Worm (Caenorhabditis elegans) whole organism, L2 larva: ENCODE measurements around the gene K03B8.4.

Experiments
- C34F6.9 ChIP-seq: fragments of 150-350 bp; optimal IDR thresholded peaks from 2 replicates; lab custom pipeline; 2014; ENCODE audit warnings: missing biosample characterization, missing genetic modification characterization
- F13H6.1 ChIP-seq: sonication (generic microtip); optimal IDR thresholded peaks from 2 replicates; lab custom pipeline; 2016; ENCODE audit warnings: missing genetic modification characterization, missing compliant biosample characterization
- R02D3.7 ChIP-seq: fragments of 150-350 bp; optimal IDR thresholded peaks from 2 replicates; lab custom pipeline; 2014; ENCODE audit warnings: missing biosample characterization, missing genetic modification characterization
- aly-2 ChIP-seq: fragments of 150-350 bp; optimal IDR thresholded peaks from 2 replicates; lab custom pipeline; 2014; ENCODE audit warnings: missing biosample characterization, missing genetic modification characterization
- ama-1 ChIP-seq: fragments of 150-350 bp; optimal IDR thresholded peaks from 2 replicates; lab custom pipeline; 2018; ENCODE audit warnings: inconsistent platforms
- blmp-1 ChIP-seq: sonication (generic microtip); optimal IDR thresholded peaks from 2 replicates; lab custom pipeline; 2017; ENCODE audit warnings: missing genetic modification characterization, mild to moderate bottlenecking, missing compliant biosample characterization, antibody characterized with exemption, moderate library complexity; ENCODE audit not compliant: insufficient read depth
- ceh-16 ChIP-seq: fragments of 150-350 bp; optimal IDR thresholded peaks from 2 replicates; lab custom pipeline; 2014; ENCODE audit warnings: missing biosample characterization, missing genetic modification characterization
- crh-2 ChIP-seq: sonication (generic microtip); optimal IDR thresholded peaks from 2 replicates; lab custom pipeline; 2017; ENCODE audit warnings: missing biosample characterization, missing genetic modification characterization
- dmd-4 ChIP-seq: sonication (generic microtip); optimal IDR thresholded peaks from 2 replicates; lab custom pipeline; 2017; ENCODE audit warnings: missing biosample characterization, missing genetic modification characterization
- egl-27 ChIP-seq: sonication (generic microtip); optimal IDR thresholded peaks from 3 replicates; lab custom pipeline; 2017; ENCODE audit warnings: missing biosample characterization, missing genetic modification reagents, missing genetic modification characterization
- elt-1 ChIP-seq: fragments of 150-350 bp; optimal IDR thresholded peaks from 2 replicates; lab custom pipeline; 2014; ENCODE audit warnings: missing biosample characterization, missing genetic modification characterization
- elt-3 ChIP-seq: sonication (generic microtip); optimal IDR thresholded peaks from 2 replicates; lab custom pipeline; 2017; ENCODE audit warnings: missing biosample characterization, missing genetic modification characterization
- fos-1 ChIP-seq: fragments of 150-350 bp; optimal IDR thresholded peaks from 2 replicates; lab custom pipeline; 2014; ENCODE audit warnings: missing biosample characterization, missing genetic modification characterization
- gmeb-1 ChIP-seq: fragments of 150-350 bp; optimal IDR thresholded peaks from 2 replicates; lab custom pipeline; 2014; ENCODE audit warnings: missing biosample characterization, missing genetic modification characterization
- lin-11 ChIP-seq: fragments of 150-350 bp; sonication (generic microtip); optimal IDR thresholded peaks from 2 replicates; lab custom pipeline; 2014; ENCODE audit warnings: missing biosample characterization, missing genetic modification characterization, inconsistent platforms, mixed read lengths
- lin-39 ChIP-seq: fragments of 150-350 bp; optimal IDR thresholded peaks from 2 replicates; lab custom pipeline; 2014; ENCODE audit warnings: missing biosample characterization, missing genetic modification reagents, missing genetic modification characterization
- lsy-2 ChIP-seq, 2 experiments: fragments of 150-350 bp in 1 of 2; sonication (generic microtip) in 1 of 2; optimal IDR thresholded peaks; 2 replicates each; lab custom pipeline; 2014 to 2017; ENCODE audit warnings: missing biosample characterization in 2 of 2, missing genetic modification characterization in 2 of 2
- mab-5 ChIP-seq: fragments of 150-350 bp; optimal IDR thresholded peaks from 2 replicates; lab custom pipeline; 2014; ENCODE audit warnings: missing biosample characterization, missing genetic modification characterization
- nhr-12 ChIP-seq: fragments of 150-350 bp; optimal IDR thresholded peaks from 2 replicates; lab custom pipeline; 2014; ENCODE audit warnings: missing biosample characterization, missing genetic modification characterization
- nhr-129 ChIP-seq: fragments of 150-350 bp; optimal IDR thresholded peaks from 2 replicates; lab custom pipeline; 2014; ENCODE audit warnings: missing biosample characterization, missing genetic modification characterization
- nhr-21 ChIP-seq: fragments of 150-350 bp; optimal IDR thresholded peaks from 2 replicates; lab custom pipeline; 2014; ENCODE audit warnings: missing biosample characterization, missing genetic modification characterization
- nhr-23 ChIP-seq: fragments of 150-350 bp; optimal IDR thresholded peaks from 2 replicates; lab custom pipeline; 2014; ENCODE audit warnings: missing biosample characterization, missing genetic modification reagents, missing genetic modification characterization
- nhr-237 ChIP-seq: fragments of 150-350 bp; optimal IDR thresholded peaks from 2 replicates; lab custom pipeline; 2014; ENCODE audit warnings: missing biosample characterization, missing genetic modification characterization
- nhr-25 ChIP-seq: fragments of 150-350 bp; sonication (generic microtip); optimal IDR thresholded peaks from 3 replicates; lab custom pipeline; 2014; ENCODE audit warnings: missing biosample characterization, missing genetic modification characterization
- nhr-6 ChIP-seq: fragments of 150-350 bp; optimal IDR thresholded peaks from 2 replicates; lab custom pipeline; 2014; ENCODE audit warnings: missing biosample characterization, missing genetic modification characterization
- nhr-77 ChIP-seq: fragments of 150-350 bp; optimal IDR thresholded peaks from 2 replicates; lab custom pipeline; 2014; ENCODE audit warnings: missing biosample characterization, missing genetic modification characterization
- peb-1 ChIP-seq: fragments of 150-350 bp; optimal IDR thresholded peaks from 2 replicates; lab custom pipeline; 2014; ENCODE audit warnings: missing biosample characterization, missing genetic modification characterization
- sem-4 ChIP-seq: fragments of 150-350 bp; optimal IDR thresholded peaks from 2 replicates; lab custom pipeline; 2014; ENCODE audit warnings: missing biosample characterization, missing genetic modification reagents, missing genetic modification characterization
- sma-9 ChIP-seq, 2 experiments: fragments of 150-350 bp in 1 of 2; sonication (generic microtip) in 1 of 2; optimal IDR thresholded peaks; 2 replicates each; lab custom pipeline; 2014 to 2016; ENCODE audit warnings: missing genetic modification characterization in 2 of 2, mild to moderate bottlenecking in 1 of 2, missing biosample characterization in 1 of 2, missing compliant biosample characterization in 1 of 2, missing genetic modification reagents in 1 of 2, moderate library complexity in 1 of 2
- unc-39 ChIP-seq: fragments of 150-350 bp; optimal IDR thresholded peaks from 2 replicates; lab custom pipeline; 2014; ENCODE audit warnings: missing biosample characterization, missing genetic modification characterization
- unc-55 ChIP-seq: fragments of 150-350 bp; sonication (generic microtip); optimal IDR thresholded peaks from 3 replicates; lab custom pipeline; 2014; ENCODE audit warnings: missing biosample characterization, missing genetic modification reagents, missing genetic modification characterization
- unc-62 ChIP-seq: fragments of 150-350 bp; optimal IDR thresholded peaks from 2 replicates; lab custom pipeline; 2014; ENCODE audit warnings: missing biosample characterization, missing genetic modification reagents, missing genetic modification characterization
- zag-1 ChIP-seq: fragments of 150-350 bp; optimal IDR thresholded peaks from 2 replicates; lab custom pipeline; 2014; ENCODE audit warnings: missing biosample characterization, missing genetic modification characterization
- ztf-1 ChIP-seq: fragments of 200-800 bp; sonication (Bioruptor generic); conservative IDR thresholded peaks from 2 replicates; pipeline ENCODE4 v1.3.6; 2022; ENCODE audit warnings: missing genetic modification characterization, missing compliant biosample characterization
- ztf-11 ChIP-seq: sonication (generic microtip); optimal IDR thresholded peaks from 2 replicates; lab custom pipeline; 2017; ENCODE audit warnings: missing biosample characterization, missing genetic modification characterization
- ztf-4 ChIP-seq: fragments of 150-350 bp; optimal IDR thresholded peaks from 2 replicates; lab custom pipeline; 2014; ENCODE audit warnings: missing biosample characterization, missing genetic modification characterization

Gene K03B8.4

DNA sequence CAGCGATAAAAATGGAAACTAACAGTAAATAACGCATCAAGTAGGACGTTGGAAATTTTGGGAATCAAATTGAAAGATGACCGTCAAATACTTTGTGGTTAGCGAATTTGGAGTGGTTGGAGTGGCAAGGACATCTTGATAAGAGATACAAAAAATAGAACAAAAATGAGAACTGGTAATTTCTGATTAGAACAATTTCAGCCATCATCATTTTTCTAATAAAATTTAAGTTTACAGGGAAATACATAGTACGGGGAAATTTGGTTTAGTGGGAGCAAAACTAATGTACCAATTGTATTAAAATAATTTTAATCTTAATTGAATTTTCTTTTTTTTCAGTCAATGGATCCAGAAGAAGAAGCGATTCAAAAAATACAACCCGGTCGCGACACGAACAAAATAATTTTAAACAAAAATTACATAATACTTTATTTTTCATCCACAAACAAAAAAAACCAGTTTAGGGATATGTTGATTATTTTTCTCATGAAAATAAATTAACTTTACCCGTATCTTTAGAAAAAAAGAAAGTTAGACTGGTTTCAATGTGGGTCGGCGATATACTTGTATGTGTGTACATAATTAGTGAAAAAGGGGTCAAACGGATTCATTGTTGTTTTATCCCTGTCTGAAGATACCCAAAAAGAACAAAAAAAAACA is 16.1 kb upstream of the K03B8.4 start, which contains the start of the genes K03B8.8 and grl-3:
Gene K03B8.8, minus strand, starts transcription at position 101 of the 660 bp plus-strand sequence.
Gene grl-3, plus strand, starts transcription at position 610 of the 660 bp plus-strand sequence.
- TF ChIP-seq nhr-23 (tag; lab: Kevin White, UChicago) (no peak), nhr-12 (tag; lab: Kevin White, UChicago) (no peak), unc-55 (GFP tag; lab: Kevin White, UChicago) (no peak), ceh-16 (tag; lab: Kevin White, UChicago) (no peak), zag-1 (tag; lab: Kevin White, UChicago) (no peak), nhr-6 (no peak), ama-1 (no peak), sem-4 (tag; lab: Kevin White, UChicago) (no peak), ztf-4 (tag; lab: Kevin White, UChicago) (no peak), elt-3 (no peak), peb-1 (tag; lab: Kevin White, UChicago) (no peak), nhr-129 (tag; lab: Kevin White, UChicago) (no peak), sma-9 (GFP tag; optimal IDR thresholded peaks at IDR 0.05; lab: Kevin White, UChicago) (no peak), sma-9 (tag; optimal IDR thresholded peaks at IDR 0.05; lab: Kevin White, UChicago) (no peak)

- TF ChIP-seq C34F6.9 (tag; lab: Kevin White, UChicago) (no peak), ztf-1 (GFP tag; lab: Robert Waterston, UW) (no peak), lsy-2 (tag; optimal IDR thresholded peaks at IDR 0.05; lab: Kevin White, UChicago) (no peak), lin-11 (tag; lab: Kevin White, UChicago) (no peak), nhr-6 (no peak), zag-1 (tag; lab: Kevin White, UChicago) (no peak), unc-62 (GFP tag; lab: Kevin White, UChicago) (no peak), mab-5 (tag; lab: Kevin White, UChicago) (no peak), aly-2 (no peak), blmp-1 (no peak), peb-1 (tag; lab: Kevin White, UChicago) (no peak), lin-39 (tag; lab: Kevin White, UChicago) (no peak), nhr-129 (tag; lab: Kevin White, UChicago) (no peak), sma-9 (GFP tag; optimal IDR thresholded peaks at IDR 0.05; lab: Kevin White, UChicago) (no peak), sma-9 (tag; optimal IDR thresholded peaks at IDR 0.05; lab: Kevin White, UChicago) (no peak), nhr-77 (tag; lab: Kevin White, UChicago) (no peak), gmeb-1 (tag; lab: Kevin White, UChicago) (no peak), unc-39 (tag; lab: Kevin White, UChicago) (no peak), nhr-237 (tag; lab: Kevin White, UChicago) (no peak), elt-1 (tag; lab: Kevin White, UChicago) (no peak), nhr-21 (tag; lab: Kevin White, UChicago) (no peak)
These were observed 12.3 kb upstream of the K03B8.4 start, which contains the start of gene K03B8.6 for ce11 chrV:11407251-11407650. K03B8.6 (plus strand) TSS chrV:11407584.

DNA sequence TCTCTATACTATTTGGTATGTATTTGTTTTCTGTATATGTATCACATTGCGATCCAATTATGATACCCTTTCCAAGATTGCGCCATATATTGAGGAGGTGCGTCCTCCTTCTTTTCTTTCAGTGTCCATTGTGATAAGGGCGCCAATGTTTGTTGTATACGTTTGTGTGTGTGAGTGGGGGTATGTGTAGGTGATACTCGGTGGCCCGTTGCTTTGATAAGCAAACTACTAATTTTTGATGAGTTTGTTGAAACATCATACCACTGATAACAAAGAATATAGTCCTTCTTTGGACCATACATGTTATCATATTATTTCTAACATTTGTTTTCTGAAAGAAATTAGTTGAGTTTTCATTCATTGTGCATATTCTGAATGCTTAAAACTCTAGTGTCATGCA is 8.8 kb upstream of the K03B8.4 start:
- TF ChIP-seq F13H6.1 (peak; percentile 15), peb-1 (tag; lab: Kevin White, UChicago) (no peak), fos-1 (tag; lab: Kevin White, UChicago) (peak; percentile 70), crh-2 (tag; lab: Kevin White, UChicago) (peak; percentile 45), sma-9 (GFP tag; optimal IDR thresholded peaks at IDR 0.05; lab: Kevin White, UChicago) (peak; percentile 24), sma-9 (tag; optimal IDR thresholded peaks at IDR 0.05; lab: Kevin White, UChicago) (no peak), ztf-11 (tag; lab: Kevin White, UChicago) (no peak), nhr-25 (tag; lab: Kevin White, UChicago) (no peak), nhr-6 (no peak), lin-11 (tag; lab: Kevin White, UChicago) (no peak), egl-27 (no peak), R02D3.7 (no peak), nhr-77 (tag; lab: Kevin White, UChicago) (no peak), gmeb-1 (tag; lab: Kevin White, UChicago) (no peak), dmd-4 (tag; lab: Kevin White, UChicago) (no peak), nhr-23 (tag; lab: Kevin White, UChicago) (no peak), nhr-21 (tag; lab: Kevin White, UChicago) (no peak), C34F6.9 (tag; lab: Kevin White, UChicago) (no peak)
